Worm (Caenorhabditis elegans) whole organism, late embryonic: Measurements from ENCODE around the gene R10E9.4.

Experiments used
- C08G9.2 ChIP-seq: sonication (generic microtip); optimal IDR thresholded peaks from 2 replicates; lab custom pipeline; 2016; ENCODE audit warnings: mild to moderate bottlenecking, missing genetic modification characterization, moderate library complexity, missing compliant biosample characterization
- ahr-1 ChIP-seq: sonication (generic microtip); optimal IDR thresholded peaks from 2 replicates; lab custom pipeline; 2016; ENCODE audit warnings: missing genetic modification characterization, missing compliant biosample characterization
- ama-1 ChIP-seq: fragments of 150-350 bp; optimal IDR thresholded peaks from 2 replicates; lab custom pipeline; 2014
- ceh-19 ChIP-seq: fragments of 200-800 bp; sonication (Bioruptor generic); optimal IDR thresholded peaks from 2 replicates; lab custom pipeline; 2018; ENCODE audit warnings: mild to moderate bottlenecking, missing genetic modification characterization, missing compliant biosample characterization
- ceh-2 ChIP-seq: sonication (generic microtip); optimal IDR thresholded peaks from 2 replicates; lab custom pipeline; 2016; ENCODE audit warnings: missing genotype, missing genetic modification characterization, missing compliant biosample characterization
- ceh-22 ChIP-seq: sonication (generic microtip); optimal IDR thresholded peaks from 2 replicates; lab custom pipeline; 2017; ENCODE audit warnings: missing biosample characterization, missing genetic modification characterization
- ceh-24 ChIP-seq: sonication (generic microtip); optimal IDR thresholded peaks from 2 replicates; lab custom pipeline; 2016; ENCODE audit warnings: mild to moderate bottlenecking, missing genetic modification characterization, missing compliant biosample characterization
- ceh-30 ChIP-seq: fragments of 150-350 bp; optimal IDR thresholded peaks from 2 replicates; lab custom pipeline; 2014; ENCODE audit warnings: missing biosample characterization, missing genetic modification characterization
- ceh-31 ChIP-seq: sonication (generic microtip); optimal IDR thresholded peaks from 2 replicates; lab custom pipeline; 2016; ENCODE audit warnings: missing genetic modification characterization, missing compliant biosample characterization
- ceh-34 ChIP-seq: sonication (generic microtip); optimal IDR thresholded peaks from 2 replicates; lab custom pipeline; 2016; ENCODE audit warnings: mild to moderate bottlenecking, missing genetic modification characterization, missing compliant biosample characterization
- ceh-48 ChIP-seq: sonication (generic microtip); optimal IDR thresholded peaks from 2 replicates; lab custom pipeline; 2016; ENCODE audit warnings: missing genetic modification characterization, inconsistent platforms, missing compliant biosample characterization
- ceh-6 ChIP-seq: fragments of 200-800 bp; sonication (Bioruptor generic); optimal IDR thresholded peaks from 2 replicates; lab custom pipeline; 2018; ENCODE audit warnings: mild to moderate bottlenecking, missing genetic modification characterization, missing compliant biosample characterization
- ceh-9 ChIP-seq: sonication (generic microtip); optimal IDR thresholded peaks from 2 replicates; lab custom pipeline; 2016; ENCODE audit warnings: mild to moderate bottlenecking, missing genetic modification characterization, inconsistent platforms, missing compliant biosample characterization
- dmd-4 ChIP-seq: sonication (generic microtip); optimal IDR thresholded peaks from 2 replicates; lab custom pipeline; 2016; ENCODE audit warnings: borderline replicate concordance, missing genetic modification characterization, missing compliant biosample characterization
- elt-2 ChIP-seq: sonication (generic microtip); optimal IDR thresholded peaks from 2 replicates; lab custom pipeline; 2016; ENCODE audit warnings: missing genetic modification reagents, missing genetic modification characterization, missing compliant biosample characterization
- ets-4 ChIP-seq: sonication (generic microtip); optimal IDR thresholded peaks from 2 replicates; lab custom pipeline; 2016; ENCODE audit warnings: missing genetic modification characterization, missing compliant biosample characterization
- eyg-1 ChIP-seq: sonication (generic microtip); optimal IDR thresholded peaks from 2 replicates; lab custom pipeline; 2016; ENCODE audit warnings: missing genotype, missing genetic modification characterization, missing compliant biosample characterization
- fax-1 ChIP-seq: sonication (generic microtip); optimal IDR thresholded peaks from 2 replicates; lab custom pipeline; 2016; ENCODE audit warnings: missing genotype, missing genetic modification characterization, missing compliant biosample characterization
- gmeb-2 ChIP-seq: sonication (generic microtip); optimal IDR thresholded peaks from 2 replicates; lab custom pipeline; 2016; ENCODE audit warnings: missing genetic modification characterization, inconsistent platforms, missing compliant biosample characterization
- hlh-13 ChIP-seq: fragments of 200-800 bp; sonication (Bioruptor generic); optimal IDR thresholded peaks from 2 replicates; lab custom pipeline; 2018; ENCODE audit warnings: mild to moderate bottlenecking, missing genetic modification characterization, missing compliant biosample characterization
- hlh-15 ChIP-seq: sonication (generic microtip); optimal IDR thresholded peaks from 2 replicates; lab custom pipeline; 2016; ENCODE audit warnings: missing genetic modification characterization, missing compliant biosample characterization
- hlh-30 ChIP-seq: sonication (generic microtip); optimal IDR thresholded peaks from 2 replicates; lab custom pipeline; 2017; ENCODE audit warnings: antibody characterized with exemption, missing genetic modification characterization, missing compliant biosample characterization; ENCODE audit not compliant: insufficient read depth
- hlh-6 ChIP-seq: sonication (generic microtip); optimal IDR thresholded peaks from 2 replicates; lab custom pipeline; 2016; ENCODE audit warnings: missing genotype, missing genetic modification characterization, missing compliant biosample characterization
- hlh-8 ChIP-seq: sonication (generic microtip); optimal IDR thresholded peaks from 2 replicates; lab custom pipeline; 2016; ENCODE audit warnings: missing genotype, missing genetic modification characterization, missing compliant biosample characterization
- lin-11 ChIP-seq: fragments of 200-800 bp; sonication (Bioruptor generic); optimal IDR thresholded peaks from 2 replicates; lab custom pipeline; 2018; ENCODE audit warnings: mild to moderate bottlenecking, missing genetic modification characterization, missing compliant biosample characterization
- madf-2 ChIP-seq: sonication (generic microtip); optimal IDR thresholded peaks from 2 replicates; lab custom pipeline; 2017; ENCODE audit warnings: missing genetic modification characterization, missing compliant biosample characterization
- nhr-232 ChIP-seq: sonication (generic microtip); optimal IDR thresholded peaks from 2 replicates; lab custom pipeline; 2016; ENCODE audit warnings: missing genetic modification characterization, missing compliant biosample characterization
- pha-2 ChIP-seq: sonication (generic microtip); optimal IDR thresholded peaks from 2 replicates; lab custom pipeline; 2017; ENCODE audit warnings: mild to moderate bottlenecking, missing genetic modification characterization, missing compliant biosample characterization
- sdc-2 ChIP-seq: sonication (generic microtip); optimal IDR thresholded peaks from 2 replicates; lab custom pipeline; 2016; ENCODE audit warnings: missing genotype, missing genetic modification characterization, missing compliant biosample characterization
- sox-2 ChIP-seq: fragments of 200-800 bp; sonication (Bioruptor generic); IDR thresholded peaks from 2 replicates; pipeline ENCODE4 v1.3.6; 2022; ENCODE audit warnings: missing genetic modification reagents, missing genetic modification characterization, missing compliant biosample characterization
- sox-4 ChIP-seq: sonication (generic microtip); optimal IDR thresholded peaks from 2 replicates; lab custom pipeline; 2017; ENCODE audit warnings: mild to moderate bottlenecking, missing genetic modification characterization, inconsistent platforms, missing compliant biosample characterization
- syd-9 ChIP-seq: sonication (generic microtip); optimal IDR thresholded peaks from 2 replicates; lab custom pipeline; 2016; ENCODE audit warnings: mild to moderate bottlenecking, missing genetic modification characterization, moderate library complexity, missing compliant biosample characterization
- tbx-2 ChIP-seq: sonication (generic microtip); optimal IDR thresholded peaks from 2 replicates; lab custom pipeline; 2016; ENCODE audit warnings: missing genetic modification characterization, missing compliant biosample characterization
- tbx-7 ChIP-seq: sonication (generic microtip); optimal IDR thresholded peaks from 2 replicates; lab custom pipeline; 2016; ENCODE audit warnings: missing genotype, missing genetic modification characterization, missing compliant biosample characterization
- unc-42 ChIP-seq: sonication (generic microtip); optimal IDR thresholded peaks from 2 replicates; lab custom pipeline; 2016; ENCODE audit warnings: missing genotype, missing genetic modification characterization, missing compliant biosample characterization
- unc-55 ChIP-seq: sonication (generic microtip); optimal IDR thresholded peaks from 2 replicates; lab custom pipeline; 2017; ENCODE audit warnings: missing biosample characterization, missing genetic modification reagents, missing genetic modification characterization
- zip-5 ChIP-seq: sonication (generic microtip); optimal IDR thresholded peaks from 2 replicates; lab custom pipeline; 2016; ENCODE audit warnings: missing genetic modification characterization, missing compliant biosample characterization
- ztf-16 ChIP-seq: sonication (generic microtip); optimal IDR thresholded peaks from 2 replicates; lab custom pipeline; 2017; ENCODE audit warnings: missing genetic modification characterization, missing compliant biosample characterization

The R10E9.4 gene

DNA sequence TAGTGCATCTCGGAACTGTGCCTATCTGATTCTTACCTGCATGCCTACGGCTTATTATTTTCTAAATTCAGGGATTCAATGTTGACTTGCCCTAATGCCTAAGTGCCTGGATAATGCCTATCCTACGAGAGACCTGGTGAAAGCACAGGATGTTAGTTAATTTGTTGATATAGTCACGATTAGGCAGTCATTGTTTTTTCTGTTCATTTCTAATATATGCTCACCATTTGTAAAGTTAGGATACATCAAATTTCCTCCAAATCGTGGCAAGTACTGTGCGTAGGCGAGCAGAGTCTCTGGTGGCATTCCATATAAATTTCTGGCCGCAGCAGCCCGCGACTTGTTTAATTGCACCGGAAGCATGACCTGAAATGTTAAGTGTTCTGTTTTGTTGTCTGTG lies 6.4 kb downstream of the R10E9.4 start:
- TF ChIP-seq C08G9.2 (tag; lab: Kevin White, UChicago) = no peak
- no peak for TF ChIP-seq ahr-1 (tag; lab: Kevin White, UChicago)
- no peak for TF ChIP-seq ceh-30
- no peak for TF ChIP-seq eyg-1 (tag; lab: Kevin White, UChicago)
- TF ChIP-seq ceh-6 (GFP tag; lab: Kevin White, UChicago) = no peak
- no peak for TF ChIP-seq nhr-232 (tag; lab: Kevin White, UChicago)
- no peak for TF ChIP-seq elt-2
- no peak for TF ChIP-seq ceh-48 (tag; lab: Kevin White, UChicago)
- TF ChIP-seq hlh-8 (tag; lab: Kevin White, UChicago) = no peak
- TF ChIP-seq madf-2 (tag; lab: Kevin White, UChicago) = no peak
- TF ChIP-seq tbx-2 (tag; lab: Kevin White, UChicago) = no peak
- no peak for TF ChIP-seq ztf-16
- TF ChIP-seq hlh-6 (tag; lab: Kevin White, UChicago) = no peak
- no peak for TF ChIP-seq lin-11 (tag; lab: Kevin White, UChicago)
- TF ChIP-seq ceh-22 = no peak

DNA sequence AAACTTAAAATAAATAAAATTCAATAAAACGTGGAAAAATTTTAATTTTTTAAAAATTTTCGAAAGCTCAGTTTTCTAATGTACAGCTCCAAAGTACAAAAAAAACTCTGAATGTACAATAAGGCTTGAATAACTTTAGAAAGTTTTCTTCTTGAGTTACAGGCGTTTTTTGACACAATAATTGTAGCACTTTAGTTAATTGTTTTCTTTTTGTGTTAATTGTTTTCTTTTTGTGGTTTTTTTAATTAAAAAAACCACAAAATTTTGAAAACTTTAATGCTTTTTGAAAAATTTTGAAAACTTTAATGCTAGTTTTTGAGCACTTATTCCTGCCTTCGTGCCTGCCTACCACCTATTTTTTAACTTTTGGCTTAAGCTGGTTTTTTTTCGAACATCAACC lies 8.3 kb downstream of the R10E9.4 start, which contains the start of gene R10E9.2:
TSS of gene R10E9.2 (minus strand) at position 101 of the 400 bp plus-strand sequence.
- TF ChIP-seq zip-5 = no peak
- TF ChIP-seq unc-55 (GFP tag; lab: Kevin White, UChicago) = no peak
- no peak for TF ChIP-seq ceh-24 (tag; lab: Kevin White, UChicago)
- TF ChIP-seq hlh-13 = no peak
- no peak for TF ChIP-seq elt-2
- no peak for TF ChIP-seq lin-11 (tag; lab: Kevin White, UChicago)
- TF ChIP-seq unc-42 = no peak
- TF ChIP-seq gmeb-2 = no peak
- TF ChIP-seq eyg-1 (tag; lab: Kevin White, UChicago) = no peak
- no peak for TF ChIP-seq syd-9 (tag; lab: Kevin White, UChicago)
- no peak for TF ChIP-seq ets-4
- TF ChIP-seq ceh-31 = no peak
- no peak for TF ChIP-seq ceh-48 (tag; lab: Kevin White, UChicago)
- no peak for TF ChIP-seq C08G9.2 (tag; lab: Kevin White, UChicago)
- no peak for TF ChIP-seq nhr-232 (tag; lab: Kevin White, UChicago)
- TF ChIP-seq fax-1 (tag; lab: Kevin White, UChicago) = no peak

DNA sequence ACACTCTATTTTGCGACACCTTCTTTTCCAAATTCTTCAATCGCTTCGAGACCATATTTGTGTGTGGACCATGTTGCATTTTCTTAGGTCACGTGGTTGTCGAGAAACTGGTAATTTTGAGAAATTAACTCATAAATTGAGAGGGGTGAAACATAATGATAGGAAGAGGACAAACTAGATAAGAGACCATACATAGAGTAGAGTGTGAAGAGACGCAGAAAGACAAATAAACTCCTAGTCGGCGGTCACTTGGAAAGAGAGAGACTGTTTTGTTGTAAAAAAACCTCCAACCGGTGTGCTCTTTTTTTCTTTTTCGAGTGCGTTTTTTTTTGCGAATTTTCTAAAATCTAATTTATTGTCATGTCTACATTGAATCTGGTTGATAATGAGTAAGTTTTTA lies 12.6 kb downstream of the R10E9.4 start, which contains the start of gene R10E9.3:
TSS of gene R10E9.3 (plus strand) at position 235 of the 400 bp plus-strand sequence.
- TF ChIP-seq ama-1 (lab: Kevin White, UChicago) (no peak), elt-2 (peak; percentile 34), ceh-9 (no peak), hlh-30 (tag; lab: Kevin White, UChicago) (peak; percentile 31), eyg-1 (tag; lab: Kevin White, UChicago) (no peak), tbx-7 (no peak)
- TF ChIP-seq, all 69 proteins: peak for 2

DNA sequence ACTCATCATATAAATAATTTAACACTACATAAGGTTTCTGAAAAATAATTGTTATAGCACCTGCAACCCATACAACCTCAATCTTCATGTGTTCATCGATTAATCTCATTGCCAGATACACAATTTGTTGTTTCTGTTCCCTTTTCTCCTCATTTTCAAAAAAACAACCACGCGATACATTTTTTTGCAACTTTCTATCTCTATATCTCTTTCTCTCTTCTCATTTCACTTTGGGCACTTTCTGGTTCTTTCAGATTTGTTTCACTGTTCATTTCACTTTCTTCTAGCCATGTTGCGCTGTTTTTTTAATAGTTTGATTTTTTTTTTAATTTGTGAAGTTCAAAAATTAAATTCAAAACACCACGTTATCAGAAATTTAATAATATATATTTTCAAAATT lies 13.4 kb downstream of the R10E9.4 start:
- TF ChIP-seq ceh-34 (tag; lab: Kevin White, UChicago) = no peak
- TF ChIP-seq eyg-1 (tag; lab: Kevin White, UChicago) = no peak
- no peak for TF ChIP-seq sox-2 (GFP tag; lab: Robert Waterston, UW)
- TF ChIP-seq ceh-2 (tag; lab: Kevin White, UChicago) = no peak
- no peak for TF ChIP-seq ceh-31
- TF ChIP-seq unc-42 = no peak
- no peak for TF ChIP-seq ceh-6 (GFP tag; lab: Kevin White, UChicago)
- no peak for TF ChIP-seq hlh-8 (tag; lab: Kevin White, UChicago)
- no peak for TF ChIP-seq hlh-30 (tag; lab: Kevin White, UChicago)
- TF ChIP-seq ceh-19 = no peak
- no peak for TF ChIP-seq pha-2 (tag; lab: Kevin White, UChicago)
- TF ChIP-seq sox-4 (tag; lab: Kevin White, UChicago) = no peak
- TF ChIP-seq ceh-9 = no peak
- no peak for TF ChIP-seq sdc-2 (tag; lab: Kevin White, UChicago)
- no peak for TF ChIP-seq ama-1 (lab: Kevin White, UChicago)
- no peak for TF ChIP-seq dmd-4 (tag; lab: Kevin White, UChicago)
- TF ChIP-seq lin-11 (tag; lab: Kevin White, UChicago) = no peak
- TF ChIP-seq hlh-15 = no peak
